Fruit fly (Drosophila melanogaster): ENCODE data around the gene gro.

dm6 chr3R:26052150-26052908 lies 10.8 kb downstream of the gro start, which contains the start of the genes Exo84 and Vps2:
- TF ChIP-seq pad (GFP tag; optimal IDR thresholded peaks at IDR 0.05) = peak; percentile 27
- no peak for TF ChIP-seq CG5204 (GFP tag; optimal IDR thresholded peaks at IDR 0.05)
- TF ChIP-seq CG7101 (tag; optimal IDR thresholded peaks at IDR 0.05) = peak; percentile 17
- peak; percentile 48 for TF ChIP-seq CG7045 (GFP tag; optimal IDR thresholded peaks at IDR 0.05)
- TF ChIP-seq tj (GFP tag; optimal IDR thresholded peaks at IDR 0.05) = no peak
- TF ChIP-seq kay (GFP tag; ENCODE audit: borderline replicate concordance) = peak; percentile 86

All from whole organism, adult.